Fruit fly (Drosophila melanogaster) whole organism, prepupa: ENCODE measurements around the gene RhoGAP71E.

ENCODE experiments used
- CG1621 ChIP-seq: fragments of 200-800 bp; sonication (Bioruptor generic); optimal IDR thresholded peaks from 3 replicates; lab custom pipeline; 2018; ENCODE audit warnings: missing biosample characterization, mild to moderate bottlenecking, missing genetic modification characterization
- CG8119 ChIP-seq: fragments of 200-800 bp; sonication (Bioruptor generic); IDR thresholded peaks from 3 replicates; pipeline ENCODE4 v1.3.6; 2022; ENCODE audit warnings: missing biosample characterization, missing genetic modification characterization
- Eip93F ChIP-seq: fragments of 200-800 bp; sonication (Bioruptor generic); optimal IDR thresholded peaks from 2 replicates; lab custom pipeline; 2016; ENCODE audit warnings: missing biosample characterization, mild to moderate bottlenecking, missing genetic modification characterization
- Sox14 ChIP-seq: fragments of 200-800 bp; sonication (Bioruptor generic); optimal IDR thresholded peaks from 3 replicates; lab custom pipeline; 2016; ENCODE audit warnings: missing biosample characterization, missing genetic modification characterization
- net ChIP-seq: fragments of 200-800 bp; sonication (Bioruptor generic); optimal IDR thresholded peaks from 3 replicates; lab custom pipeline; 2016; ENCODE audit warnings: missing biosample characterization, missing genetic modification characterization
- pdm3 ChIP-seq: fragments of 200-800 bp; sonication (Bioruptor generic); optimal IDR thresholded peaks from 3 replicates; lab custom pipeline; 2016; ENCODE audit warnings: missing biosample characterization, missing genetic modification characterization

DNA sequence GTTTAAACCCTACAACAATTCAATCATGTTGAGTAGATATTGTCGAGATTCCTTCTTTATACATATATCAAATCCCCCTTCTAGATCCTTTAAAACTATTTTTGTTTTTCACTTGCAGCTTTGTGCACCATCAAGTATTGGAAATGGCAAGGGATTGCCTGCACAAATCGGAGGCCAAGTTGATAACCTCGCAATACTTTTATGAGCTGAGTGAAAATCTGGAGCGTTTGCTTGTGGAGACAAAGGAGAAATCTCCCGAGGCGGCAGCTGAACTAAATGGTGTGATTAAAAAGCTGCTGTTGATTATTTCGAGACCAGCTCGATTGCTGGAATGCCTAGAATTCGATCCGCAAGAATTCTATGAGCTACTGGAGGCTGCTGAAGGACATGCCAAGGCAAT is 18.1 kb upstream of the RhoGAP71E start:
- TF ChIP-seq net (GFP tag; lab: Kevin White, UChicago) = no peak
- no peak for TF ChIP-seq Sox14 (GFP tag; lab: Kevin White, UChicago)
- no peak for TF ChIP-seq CG1621 (tag; lab: Kevin White, UChicago)
- TF ChIP-seq Eip93F = no peak
- TF ChIP-seq CG8119 = no peak
- TF ChIP-seq pdm3 (GFP tag; lab: Kevin White, UChicago) = no peak
